Fruit fly (Drosophila melanogaster): ENCODE results near the gene GstD9.

The GstD9 gene

DNA sequence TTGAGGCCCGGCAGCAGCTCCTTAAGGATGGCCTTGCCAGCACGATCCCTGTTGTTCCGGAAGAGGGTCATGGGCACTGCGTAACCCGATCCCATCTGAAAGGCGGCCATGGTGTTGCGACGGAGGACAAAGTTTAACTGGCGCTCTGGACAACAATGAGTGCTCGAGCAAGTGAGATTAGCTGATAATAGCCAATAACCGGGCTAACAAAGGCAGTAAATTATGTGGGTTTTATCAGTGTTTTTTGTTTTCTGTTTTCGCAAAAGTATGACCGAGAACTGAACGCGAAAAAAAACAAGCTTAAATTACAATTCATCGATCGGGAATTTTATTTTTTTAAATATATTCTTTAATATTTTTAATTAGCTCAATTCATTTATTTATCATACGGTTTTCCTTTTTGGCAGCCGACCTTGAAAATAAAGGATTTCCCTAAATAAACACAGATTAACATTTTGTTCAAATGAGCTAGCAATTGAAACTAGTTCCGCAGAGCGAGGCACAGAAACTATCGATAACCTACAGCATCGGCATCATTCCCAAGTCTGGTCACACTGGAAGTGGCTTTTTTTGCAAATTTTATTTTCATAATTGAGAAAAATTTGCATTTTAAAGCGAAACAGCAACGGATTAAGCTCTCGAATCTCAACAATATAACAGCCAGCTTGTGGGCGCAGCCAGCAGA is 46.1 kb upstream of the GstD9 start, which contains the start of the genes Dip-C and pps (continued):
- TF ChIP-seq CG30020 (tag; optimal IDR thresholded peaks at IDR 0.05) (peak; percentile 27), lmd (GFP tag; IDR thresholded peaks at IDR 0.05) (no peak), CG12391 (tag; optimal IDR thresholded peaks at IDR 0.05) (peak; percentile 52), Doc3 (GFP tag; IDR thresholded peaks at IDR 0.05; ENCODE audit: partially characterized antibody) (peak; percentile 65; the same call in 2 of the 3 replicates), lab (GFP tag; optimal IDR thresholded peaks at IDR 0.05) (no peak), CG8924 (tag; optimal IDR thresholded peaks at IDR 0.05) (peak; percentile 37), CG9727 (GFP tag; optimal IDR thresholded peaks at IDR 0.05) (peak; percentile 28), unc-4 (GFP tag; IDR thresholded peaks at IDR 0.05; ENCODE audit: partially characterized antibody) (peak; percentile 79), CG18011 (GFP tag; optimal IDR thresholded peaks at IDR 0.05) (no peak), zen2 (GFP tag; IDR thresholded peaks at IDR 0.05; ENCODE audit: partially characterized antibody) (peak; percentile 55; the same call in 2 of the 3 replicates), YL-1 (GFP tag; optimal IDR thresholded peaks at IDR 0.05) (peak; percentile 84), Bdp1 (GFP tag; optimal IDR thresholded peaks at IDR 0.05) (no peak), corto (GFP tag; optimal IDR thresholded peaks at IDR 0.05) (no peak), Mes4 (GFP tag; optimal IDR thresholded peaks at IDR 0.05) (no peak), CG12659 (GFP tag; optimal IDR thresholded peaks at IDR 0.05) (peak; percentile 63), seq (GFP tag; IDR thresholded peaks at IDR 0.05) (no peak), Rfx (GFP tag; IDR thresholded peaks at IDR 0.05) (0 out of 2 replicates have a peak, but pooled peaks have one; percentile 12), CG34224 (GFP tag; IDR thresholded peaks at IDR 0.05; ENCODE audit: partially characterized antibody) (peak; percentile 70), hbn (GFP tag; IDR thresholded peaks at IDR 0.05; ENCODE audit: partially characterized antibody) (peak; percentile 73), CG10147 (GFP tag; optimal IDR thresholded peaks at IDR 0.05) (no peak), gfzf (GFP tag; optimal IDR thresholded peaks at IDR 0.05) (peak; percentile 80), CG12104 (GFP tag; optimal IDR thresholded peaks at IDR 0.05) (peak; percentile 12), jumu (GFP tag; optimal IDR thresholded peaks at IDR 0.05) (no peak), lola (GFP tag; optimal IDR thresholded peaks at IDR 0.05) (no peak), pan (optimal IDR thresholded peaks at IDR 0.05) (no peak), pan (GFP tag; optimal IDR thresholded peaks at IDR 0.05 in 1 of 2, IDR thresholded peaks at IDR 0.05 in 1 of 2) (peak in 1 of 2 experiments; percentile 9), CG33213 (GFP tag; optimal IDR thresholded peaks at IDR 0.05) (no peak), CG14860 (GFP tag; IDR thresholded peaks at IDR 0.05; ENCODE audit: partially characterized antibody) (peak; percentile 35; the same call in 1 of the 3 replicates), CG13624 (GFP tag; optimal IDR thresholded peaks at IDR 0.05) (no peak), CG17829 (tag; optimal IDR thresholded peaks at IDR 0.05) (peak; percentile 56), kah (GFP tag; optimal IDR thresholded peaks at IDR 0.05) (no peak), pum (GFP tag; optimal IDR thresholded peaks at IDR 0.05) (no peak), CG18476 (GFP tag; optimal IDR thresholded peaks at IDR 0.05) (no peak), chn (GFP tag; optimal IDR thresholded peaks at IDR 0.05) (no peak), CG7786 (GFP tag; optimal IDR thresholded peaks at IDR 0.05) (no peak), B-H2 (GFP tag; optimal IDR thresholded peaks at IDR 0.05) (no peak), stwl (tag; optimal IDR thresholded peaks at IDR 0.05) (peak; percentile 91), Ets65A (GFP tag) (peak; percentile 22), repo (GFP tag; optimal IDR thresholded peaks at IDR 0.05) (no peak), peb (GFP tag; IDR thresholded peaks at IDR 0.05) (no peak), h (optimal IDR thresholded peaks at IDR 0.05) (no peak), ewg (GFP tag; optimal IDR thresholded peaks at IDR 0.05) (no peak), tll (GFP tag; optimal IDR thresholded peaks at IDR 0.05) (no peak), chif (GFP tag; optimal IDR thresholded peaks at IDR 0.05) (no peak), gsb (GFP tag; IDR thresholded peaks at IDR 0.05) (no peak), lilli (GFP tag; optimal IDR thresholded peaks at IDR 0.05) (no peak), Med (GFP tag) (peak; percentile 44), CG34376 (GFP tag; optimal IDR thresholded peaks at IDR 0.05) (peak; percentile 44), amos (GFP tag; IDR thresholded peaks at IDR 0.05; ENCODE audit: partially characterized antibody) (peak; percentile 82)
